Worm (Caenorhabditis elegans) whole organism, L1 larva: ENCODE measurements around the gene pptr-2.

Source experiments
- C16A3.4 ChIP-seq: fragments of 150-350 bp; optimal IDR thresholded peaks from 2 replicates; lab custom pipeline; 2014; ENCODE audit warnings: missing biosample characterization, missing genetic modification characterization
- efl-3 ChIP-seq: fragments of 200-800 bp; sonication (Bioruptor generic); optimal IDR thresholded peaks from 2 replicates; lab custom pipeline; 2018; ENCODE audit warnings: mild to moderate bottlenecking, missing genetic modification characterization, missing compliant biosample characterization
- elt-3 ChIP-seq, 6 experiments: fragments of 150-350 bp in 1 of 6; sonication (generic microtip); optimal IDR thresholded peaks; 2 replicates each; lab custom pipeline; 2017 to 2018; ENCODE audit warnings: missing biosample characterization in 6 of 6, missing genetic modification characterization in 6 of 6, inconsistent platforms in 1 of 6
- fos-1 ChIP-seq: fragments of 150-350 bp; optimal IDR thresholded peaks from 2 replicates; lab custom pipeline; 2014; ENCODE audit warnings: missing biosample characterization, missing genetic modification characterization
- lin-13 ChIP-seq: fragments of 150-350 bp; optimal IDR thresholded peaks from 2 replicates; lab custom pipeline; 2014; ENCODE audit warnings: missing biosample characterization, missing genetic modification reagents, missing genetic modification characterization
- lsy-2 ChIP-seq, 2 experiments: fragments of 150-350 bp; optimal IDR thresholded peaks; 2 replicates each; lab custom pipeline; 2014; ENCODE audit warnings: missing biosample characterization in 2 of 2, missing genetic modification characterization in 2 of 2
- nhr-11 ChIP-seq: fragments of 150-350 bp; optimal IDR thresholded peaks from 2 replicates; lab custom pipeline; 2014; ENCODE audit warnings: missing biosample characterization, missing genetic modification characterization
- nhr-28 ChIP-seq: fragments of 150-350 bp; optimal IDR thresholded peaks from 2 replicates; lab custom pipeline; 2014; ENCODE audit warnings: missing biosample characterization, missing genetic modification characterization
- zag-1 ChIP-seq: fragments of 150-350 bp; optimal IDR thresholded peaks from 2 replicates; lab custom pipeline; 2014; ENCODE audit warnings: missing biosample characterization, missing genetic modification characterization

- no peak for TF ChIP-seq lin-13 (GFP tag; lab: Kevin White, UChicago)
- TF ChIP-seq lsy-2 (tag; optimal IDR thresholded peaks at IDR 0.05; lab: Kevin White, UChicago), result no peak
- TF ChIP-seq efl-3 (GFP tag; lab: Kevin White, UChicago), result no peak
- TF ChIP-seq elt-3 (tag; optimal IDR thresholded peaks at IDR 0.05; lab: Kevin White, UChicago), result no peak
- TF ChIP-seq zag-1, result no peak
- TF ChIP-seq nhr-28 (tag; lab: Kevin White, UChicago), result no peak
- TF ChIP-seq nhr-11 (tag; lab: Kevin White, UChicago), result no peak
- TF ChIP-seq fos-1, result no peak
- TF ChIP-seq C16A3.4 (tag; lab: Kevin White, UChicago), result no peak
These were observed 5.7 kb upstream of the pptr-2 start, which contains the start of gene C45B11.8 for ce11 chrV:11040473-11040872.
